Fruit fly (Drosophila melanogaster) whole organism, pupa: ENCODE data around the gene CG1137.

Experiments used
- CG13204 ChIP-seq: fragments of 200-800 bp; sonication (Bioruptor generic); optimal IDR thresholded peaks from 2 replicates; lab custom pipeline; 2018; ENCODE audit warnings: missing biosample characterization, mild to moderate bottlenecking, missing genetic modification characterization, moderate library complexity
- CG14655 ChIP-seq: fragments of 200-800 bp; sonication (Bioruptor generic); optimal IDR thresholded peaks from 3 replicates; lab custom pipeline; 2017; ENCODE audit warnings: mild to moderate bottlenecking, missing biosample characterization, missing genetic modification reagents, missing genetic modification characterization
- CG17806 ChIP-seq: fragments of 200-800 bp; sonication (Bioruptor generic); optimal IDR thresholded peaks from 2 replicates; lab custom pipeline; 2018; ENCODE audit warnings: missing biosample characterization, mild to moderate bottlenecking, missing genetic modification characterization, moderate library complexity
- CG32121 ChIP-seq: fragments of 200-800 bp; sonication (Bioruptor generic); IDR thresholded peaks from 2 replicates; pipeline ENCODE4 v1.3.6; 2022; ENCODE audit warnings: missing biosample characterization, missing genetic modification characterization
- CG8301 ChIP-seq: fragments of 200-800 bp; sonication (Bioruptor generic); optimal IDR thresholded peaks from 2 replicates; lab custom pipeline; 2018; ENCODE audit warnings: missing biosample characterization, mild to moderate bottlenecking, missing genetic modification characterization
- fd96Ca ChIP-seq: fragments of 200-800 bp; sonication (Bioruptor generic); IDR thresholded peaks from 3 replicates; pipeline ENCODE4 v1.3.6; 2022; ENCODE audit warnings: missing biosample characterization, missing genetic modification characterization
- gl ChIP-seq: fragments of 200-800 bp; sonication (Bioruptor generic); optimal IDR thresholded peaks from 2 replicates; lab custom pipeline; 2018; ENCODE audit warnings: missing biosample characterization, mild to moderate bottlenecking, missing genetic modification characterization
- rn ChIP-seq: fragments of 200-800 bp; sonication (Bioruptor generic); IDR thresholded peaks from 2 replicates; pipeline ENCODE4 v1.3.6; 2022; ENCODE audit warnings: missing biosample characterization, missing genetic modification characterization

- TF ChIP-seq CG8301 (tag; lab: Kevin White, UChicago) (no peak), CG17806 (tag; lab: Kevin White, UChicago) (no peak), gl (tag; lab: Kevin White, UChicago) (no peak), CG14655 (GFP tag; lab: Kevin White, UChicago) (no peak), CG32121 (no peak), rn (GFP tag; lab: Robert Waterston, UW) (no peak), fd96Ca (no peak), CG13204 (no peak)
Measured at dm6 chr3R:6605142-6605541, 45.0 kb upstream of the CG1137 start.
